Fruit fly (Drosophila melanogaster) S2 (cell line): ENCODE results near the gene Rtca.

Experiments used
- CG8478 ChIP-seq: fragments of >200 bp; optimal IDR thresholded peaks from 2 replicates; lab custom pipeline; 2018
- CTCF ChIP-seq, 2 experiments: fragments of >200 bp; optimal IDR thresholded peaks; 2 replicates each; lab custom pipeline; 2018

DNA sequence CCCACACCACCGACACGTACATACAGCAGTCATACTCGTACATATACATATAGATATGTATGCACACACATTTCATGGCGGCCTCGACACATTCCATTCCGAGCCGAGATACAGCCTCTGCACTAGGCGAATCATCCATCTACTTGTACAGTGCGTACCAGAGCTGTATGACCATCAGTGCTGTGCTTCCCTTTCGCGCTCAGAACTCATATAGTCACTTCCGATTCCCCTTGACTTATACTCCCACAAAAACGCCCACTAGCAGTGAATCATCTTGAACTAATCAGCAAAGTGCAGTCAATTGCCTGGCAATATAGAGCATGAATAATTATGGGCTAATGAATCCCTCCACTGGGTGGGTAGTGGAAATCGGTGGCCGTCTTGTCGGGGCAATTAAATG is 17.6 kb downstream of the Rtca start:
- TF ChIP-seq CG8478 (lab: Kevin White, UChicago) (no peak), CTCF (optimal IDR thresholded peaks at IDR 0.05; lab: Kevin White, UChicago) (no peak)
